Worm (Caenorhabditis elegans) whole organism, early embryonic: ENCODE measurements around the gene nhr-21.
"Not testable (repeated sequence)": the region's sequence is repeated elsewhere in the genome, so short reads cannot be mapped to it uniquely, and the experiment has no call there.

Experiments used
- B0310.2 ChIP-seq: sonication (generic microtip); optimal IDR thresholded peaks from 2 replicates; lab custom pipeline; 2016; ENCODE audit warnings: mild to moderate bottlenecking, missing genetic modification characterization, missing compliant biosample characterization
- F13C5.2 ChIP-seq: sonication (generic microtip); optimal IDR thresholded peaks from 2 replicates; lab custom pipeline; 2017; ENCODE audit warnings: mild to moderate bottlenecking, missing genetic modification characterization, inconsistent platforms, missing compliant biosample characterization
- aly-1 ChIP-seq: sonication (generic microtip); optimal IDR thresholded peaks from 2 replicates; lab custom pipeline; 2016; ENCODE audit warnings: missing genetic modification characterization, missing compliant biosample characterization
- ama-1 ChIP-seq: fragments of 150-350 bp; optimal IDR thresholded peaks from 2 replicates; lab custom pipeline; 2014
- ceh-13 ChIP-seq: fragments of 200-800 bp; sonication (Bioruptor generic); optimal IDR thresholded peaks from 2 replicates; lab custom pipeline; 2018; ENCODE audit warnings: mild to moderate bottlenecking, missing genetic modification characterization, missing compliant biosample characterization
- ceh-36 ChIP-seq: sonication (generic microtip); optimal IDR thresholded peaks from 2 replicates; lab custom pipeline; 2016; ENCODE audit warnings: missing genetic modification characterization, inconsistent platforms, missing compliant biosample characterization
- ets-7 ChIP-seq: sonication (generic microtip); optimal IDR thresholded peaks from 2 replicates; lab custom pipeline; 2016; ENCODE audit warnings: missing genotype, missing genetic modification characterization, missing compliant biosample characterization
- flt-1 ChIP-seq: fragments of 200-800 bp; sonication (Bioruptor generic); IDR thresholded peaks from 2 replicates; pipeline ENCODE4 v1.3.6; 2022; ENCODE audit warnings: missing genetic modification characterization, missing compliant biosample characterization
- hmbx-1 ChIP-seq: sonication (generic microtip); optimal IDR thresholded peaks from 2 replicates; lab custom pipeline; 2016; ENCODE audit warnings: mild to moderate bottlenecking, missing genetic modification characterization, missing compliant biosample characterization
- hmg-4 ChIP-seq: fragments of 200-800 bp; sonication (Bioruptor generic); optimal IDR thresholded peaks from 2 replicates; lab custom pipeline; 2018; ENCODE audit warnings: mild to moderate bottlenecking, missing genetic modification characterization, missing compliant biosample characterization
- hnd-1 ChIP-seq: sonication (generic microtip); optimal IDR thresholded peaks from 2 replicates; lab custom pipeline; 2016; ENCODE audit warnings: missing genetic modification characterization, missing compliant biosample characterization
- pes-1 ChIP-seq: fragments of 200-800 bp; sonication (Bioruptor generic); IDR thresholded peaks from 2 replicates; pipeline ENCODE4 v1.3.6; 2022; ENCODE audit warnings: missing genetic modification reagents, missing genetic modification characterization, missing compliant biosample characterization
- scrt-1 ChIP-seq: fragments of 200-800 bp; sonication (Bioruptor generic); IDR thresholded peaks from 2 replicates; pipeline ENCODE4 v1.3.6; 2022; ENCODE audit warnings: missing genetic modification characterization, missing compliant biosample characterization
- sea-1 ChIP-seq: fragments of 200-800 bp; sonication (Bioruptor generic); conservative IDR thresholded peaks from 2 replicates; pipeline ENCODE4 v1.3.6; 2022; ENCODE audit warnings: missing genetic modification characterization, missing compliant biosample characterization
- tbx-11 ChIP-seq: fragments of 200-800 bp; sonication (Bioruptor generic); IDR thresholded peaks from 2 replicates; pipeline ENCODE4 v1.3.6; 2022; ENCODE audit warnings: missing genetic modification characterization, missing compliant biosample characterization
- tbx-37 ChIP-seq: fragments of 200-800 bp; sonication (Bioruptor generic); conservative IDR thresholded peaks from 2 replicates; pipeline ENCODE4 v1.3.6; 2022; ENCODE audit warnings: missing genetic modification reagents, missing genetic modification characterization, missing compliant biosample characterization
- tra-4 ChIP-seq: sonication (generic microtip); optimal IDR thresholded peaks from 2 replicates; lab custom pipeline; 2017; ENCODE audit warnings: missing genetic modification characterization, missing compliant biosample characterization

nhr-21 gene

ce11 chrII:7363990-7364455 lies 25.0 kb downstream of the nhr-21 start, which contains the start of gene msra-1:
Gene msra-1, minus strand, starts transcription at chrII:7364040.
- no peak for TF ChIP-seq aly-1

DNA sequence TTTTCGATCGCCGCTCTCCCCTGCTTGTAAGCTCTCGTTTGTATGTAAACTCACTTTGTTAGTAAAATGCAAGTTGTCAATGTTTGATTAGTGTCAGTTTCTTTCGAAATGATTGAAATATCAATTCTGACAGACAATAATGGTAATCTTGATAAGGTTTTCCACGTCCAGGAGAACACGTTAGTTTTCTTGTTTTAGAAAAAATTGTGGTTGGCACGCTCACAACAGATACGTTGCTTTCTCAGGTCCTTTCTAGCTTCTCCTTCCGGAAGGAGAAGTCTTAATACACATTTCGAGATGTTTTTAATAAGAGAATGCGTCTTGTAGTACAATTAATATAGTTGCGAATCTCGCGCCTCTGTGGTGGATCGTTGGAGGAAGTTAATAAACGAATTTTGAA lies 29.7 kb downstream of the nhr-21 start, which contains the start of gene F43E2.6:
TSS of gene F43E2.6 (minus strand) at position 101 of the 400 bp plus-strand sequence.
- TF ChIP-seq pes-1 (GFP tag; lab: Robert Waterston, UW) (no peak), tra-4 (tag; lab: Kevin White, UChicago) (no peak), tbx-11 (GFP tag; lab: Robert Waterston, UW) (no peak), sea-1 (GFP tag; lab: Robert Waterston, UW) (no peak), hnd-1 (tag; lab: Kevin White, UChicago) (no peak), ets-7 (tag; lab: Kevin White, UChicago) (no peak), B0310.2 (tag; lab: Kevin White, UChicago) (no peak), tbx-37 (GFP tag; lab: Robert Waterston, UW) (no peak), hmg-4 (GFP tag; lab: Kevin White, UChicago) (no peak), ceh-36 (no peak), aly-1 (no peak), ceh-13 (GFP tag; lab: Kevin White, UChicago) (no peak)

DNA sequence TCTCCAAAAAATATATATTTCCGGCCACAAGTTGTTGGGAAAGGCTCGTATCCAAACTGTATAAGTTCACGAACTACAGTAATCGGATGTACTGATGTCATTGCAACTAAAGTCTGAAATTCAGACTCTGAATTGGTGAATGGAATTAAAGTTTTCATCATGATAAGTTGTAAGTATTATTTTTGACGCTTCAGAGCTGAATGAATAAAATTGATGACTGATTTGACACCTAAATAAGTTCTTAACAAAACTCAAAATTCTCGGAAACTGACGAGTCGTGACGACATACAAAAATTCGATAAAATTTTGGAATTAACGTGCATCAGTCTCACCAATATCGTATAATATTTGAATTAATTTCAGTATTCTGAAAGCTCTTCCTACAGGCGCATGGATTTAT lies 31.2 kb downstream of the nhr-21 start, which contains the start of gene F43E2.11:
TSS of gene F43E2.11 (minus strand) at position 101 of the 400 bp plus-strand sequence.
- TF ChIP-seq hnd-1 (tag; lab: Kevin White, UChicago); aly-1; flt-1 (GFP tag; lab: Robert Waterston, UW): not testable (repeated sequence)

DNA sequence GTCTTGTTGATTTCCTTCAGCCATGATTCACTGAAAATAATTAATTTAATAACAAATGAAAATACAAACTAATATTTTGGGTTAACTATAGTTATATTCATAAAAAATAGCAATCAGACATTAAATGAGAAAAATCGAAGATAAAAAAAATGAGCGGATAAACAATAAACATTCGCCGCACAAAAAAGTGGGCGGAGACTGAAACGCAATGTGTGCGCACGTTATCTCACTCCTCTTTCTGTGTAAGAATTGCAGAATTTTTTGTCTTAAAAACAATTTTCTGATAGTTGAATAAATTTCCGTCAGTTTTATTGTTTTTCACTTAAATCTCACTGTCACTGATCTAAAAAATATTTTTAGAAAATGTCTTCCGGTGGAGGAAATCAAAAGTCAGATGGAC lies 35.1 kb downstream of the nhr-21 start, which contains the start of the genes mtch-1 and rpb-4:
TSS of gene mtch-1 (minus strand) at position 24 of the 400 bp plus-strand sequence.
TSS of gene rpb-4 (plus strand) at position 353 of the 400 bp plus-strand sequence.
- no peak for TF ChIP-seq pes-1 (GFP tag; lab: Robert Waterston, UW)
- no peak for TF ChIP-seq ceh-13 (GFP tag; lab: Kevin White, UChicago)
- TF ChIP-seq B0310.2 (tag; lab: Kevin White, UChicago) = no peak
- no peak for TF ChIP-seq hnd-1 (tag; lab: Kevin White, UChicago)
- TF ChIP-seq ets-7 (tag; lab: Kevin White, UChicago) = no peak
- TF ChIP-seq hmg-4 (GFP tag; lab: Kevin White, UChicago) = no peak

DNA sequence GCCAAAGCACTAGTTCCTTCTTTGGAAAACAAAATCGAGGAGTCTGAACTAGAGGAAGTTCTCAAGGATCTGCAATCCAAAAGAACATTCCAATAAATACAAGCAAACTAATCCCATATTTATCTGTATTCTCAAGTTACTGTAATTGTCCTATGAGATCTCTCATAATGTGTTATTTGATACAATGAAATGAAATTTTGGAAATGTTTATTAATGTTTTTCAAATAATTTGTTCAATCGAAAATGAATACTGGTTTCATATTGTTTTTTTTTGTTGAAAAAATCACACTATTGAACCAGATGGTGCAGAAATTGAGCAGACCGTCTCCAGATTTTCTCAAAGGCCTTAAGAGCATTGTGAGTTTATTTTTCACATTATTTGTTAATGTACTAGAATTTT lies 36.0 kb downstream of the nhr-21 start, which contains the start of gene F43E2.1:
TSS of gene F43E2.1 (plus strand) at position 301 of the 400 bp plus-strand sequence.
- no peak for TF ChIP-seq scrt-1 (GFP tag; lab: Robert Waterston, UW)
- no peak for TF ChIP-seq ets-7 (tag; lab: Kevin White, UChicago)
- no peak for TF ChIP-seq sea-1 (GFP tag; lab: Robert Waterston, UW)
- no peak for TF ChIP-seq aly-1
- TF ChIP-seq B0310.2 (tag; lab: Kevin White, UChicago) = no peak
- no peak for TF ChIP-seq tra-4 (tag; lab: Kevin White, UChicago)
- no peak for TF ChIP-seq hnd-1 (tag; lab: Kevin White, UChicago)
- no peak for TF ChIP-seq flt-1 (GFP tag; lab: Robert Waterston, UW)
- TF ChIP-seq ceh-13 (GFP tag; lab: Kevin White, UChicago) = no peak
- no peak for TF ChIP-seq tbx-37 (GFP tag; lab: Robert Waterston, UW)
- no peak for TF ChIP-seq F13C5.2 (tag; lab: Kevin White, UChicago)
- no peak for TF ChIP-seq tbx-11 (GFP tag; lab: Robert Waterston, UW)
- no peak for TF ChIP-seq ama-1 (lab: Kevin White, UChicago)
- TF ChIP-seq hmbx-1 (tag; lab: Kevin White, UChicago) = no peak
- no peak for TF ChIP-seq hmg-4 (GFP tag; lab: Kevin White, UChicago)

DNA sequence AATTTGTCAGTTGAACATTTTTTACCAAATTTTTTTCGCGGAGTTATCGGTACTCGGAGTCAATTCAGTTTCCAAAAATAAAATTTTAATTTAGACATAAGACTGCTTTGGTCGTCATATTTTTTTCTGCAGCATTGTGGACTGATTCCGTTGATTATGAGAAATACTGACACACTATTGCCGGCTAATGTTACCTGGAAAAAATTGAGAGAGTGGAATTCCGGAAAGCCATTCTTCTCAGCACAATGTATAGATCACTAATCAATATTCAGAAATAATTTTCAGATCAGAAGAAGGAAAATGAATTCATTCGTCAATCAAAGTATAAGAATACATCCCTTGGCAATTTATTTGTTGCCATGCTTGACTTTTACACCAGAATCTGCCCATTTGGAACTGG lies 40.0 kb downstream of the nhr-21 start, which contains the start of gene C07D10.6:
TSS of gene C07D10.6 (plus strand) at position 301 of the 400 bp plus-strand sequence.
- no peak for TF ChIP-seq ceh-13 (GFP tag; lab: Kevin White, UChicago)
- TF ChIP-seq B0310.2 (tag; lab: Kevin White, UChicago) = no peak
- TF ChIP-seq hmg-4 (GFP tag; lab: Kevin White, UChicago) = no peak
- no peak for TF ChIP-seq F13C5.2 (tag; lab: Kevin White, UChicago)
- no peak for TF ChIP-seq ceh-36
- no peak for TF ChIP-seq flt-1 (GFP tag; lab: Robert Waterston, UW)
- no peak for TF ChIP-seq hnd-1 (tag; lab: Kevin White, UChicago)
- no peak for TF ChIP-seq ets-7 (tag; lab: Kevin White, UChicago)
- no peak for TF ChIP-seq sea-1 (GFP tag; lab: Robert Waterston, UW)
- no peak for TF ChIP-seq tbx-11 (GFP tag; lab: Robert Waterston, UW)
- TF ChIP-seq hmbx-1 (tag; lab: Kevin White, UChicago) = no peak
- TF ChIP-seq tbx-37 (GFP tag; lab: Robert Waterston, UW) = no peak

DNA sequence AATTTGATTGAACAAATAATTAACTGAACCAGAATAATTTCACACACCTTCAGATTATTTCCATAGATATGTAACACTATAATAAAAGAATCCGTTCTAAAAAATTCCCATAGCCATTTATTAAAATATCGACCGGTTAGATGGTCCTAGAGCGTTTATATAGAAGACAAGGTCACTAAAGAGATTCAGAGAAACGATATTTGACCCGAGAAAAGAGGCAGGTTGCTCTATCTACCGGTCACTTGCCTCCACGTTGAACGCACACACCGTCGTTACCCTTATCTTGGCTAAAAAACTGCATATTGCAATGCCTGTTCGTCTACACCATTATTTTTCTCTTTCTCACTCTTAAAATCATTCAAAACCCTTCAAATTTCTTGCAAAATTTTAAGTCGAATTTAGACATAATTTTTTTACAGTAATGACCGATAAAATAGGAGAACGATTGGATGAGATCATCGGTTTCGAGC lies 42.1 kb downstream of the nhr-21 start, which contains the start of gene C07D10.5:
TSS of gene C07D10.5 (plus strand) at position 420 of the 470 bp plus-strand sequence.
- TF ChIP-seq B0310.2 (tag; lab: Kevin White, UChicago) (no peak), hmbx-1 (tag; lab: Kevin White, UChicago) (no peak), ets-7 (tag; lab: Kevin White, UChicago) (no peak), hnd-1 (tag; lab: Kevin White, UChicago) (no peak), tbx-37 (GFP tag; lab: Robert Waterston, UW) (no peak), pes-1 (GFP tag; lab: Robert Waterston, UW) (no peak), F13C5.2 (tag; lab: Kevin White, UChicago) (no peak), flt-1 (GFP tag; lab: Robert Waterston, UW) (no peak), sea-1 (GFP tag; lab: Robert Waterston, UW) (no peak), aly-1 (no peak), ama-1 (lab: Kevin White, UChicago) (no peak), ceh-36 (no peak), hmg-4 (GFP tag; lab: Kevin White, UChicago) (no peak), tra-4 (tag; lab: Kevin White, UChicago) (no peak), scrt-1 (GFP tag; lab: Robert Waterston, UW) (no peak), tbx-11 (GFP tag; lab: Robert Waterston, UW) (no peak), ceh-13 (GFP tag; lab: Kevin White, UChicago) (no peak)
